Fruit fly (Drosophila melanogaster) whole organism, prepupa: ENCODE measurements around the gene CG4607.

Experiments
- Blimp-1 ChIP-seq: fragments of 200-800 bp; sonication (Bioruptor generic); optimal IDR thresholded peaks from 3 replicates; lab custom pipeline; 2017; ENCODE audit warnings: missing biosample characterization, missing genetic modification characterization, mild to moderate bottlenecking, moderate library complexity, missing genetic modification reagents
- CG10631 ChIP-seq: fragments of 200-800 bp; sonication (Bioruptor generic); optimal IDR thresholded peaks from 2 replicates; lab custom pipeline; 2016; ENCODE audit warnings: missing biosample characterization, missing genetic modification characterization
- CG10669 ChIP-seq: fragments of 200-800 bp; sonication (Bioruptor generic); optimal IDR thresholded peaks from 3 replicates; lab custom pipeline; 2018; ENCODE audit warnings: missing biosample characterization, mild to moderate bottlenecking, missing genetic modification characterization, moderate library complexity
- CG11294 ChIP-seq: fragments of 200-800 bp; sonication (Bioruptor generic); IDR thresholded peaks from 2 replicates; pipeline ENCODE4 v1.3.6; 2022; ENCODE audit warnings: missing biosample characterization, missing genetic modification characterization
- CG11762 ChIP-seq: fragments of 200-800 bp; sonication (Bioruptor generic); optimal IDR thresholded peaks from 3 replicates; lab custom pipeline; 2016; ENCODE audit warnings: missing biosample characterization, missing genetic modification characterization; ENCODE audit not compliant: insufficient read depth
- CG11902 ChIP-seq: fragments of 200-800 bp; sonication (Bioruptor generic); optimal IDR thresholded peaks from 3 replicates; lab custom pipeline; 2016; ENCODE audit warnings: missing biosample characterization, missing genetic modification characterization
- CG15336 ChIP-seq: fragments of 200-800 bp; sonication (Bioruptor generic); IDR thresholded peaks from 2 replicates; pipeline ENCODE4 v1.3.6; 2022; ENCODE audit warnings: missing biosample characterization, missing genetic modification characterization
- CG1621 ChIP-seq: fragments of 200-800 bp; sonication (Bioruptor generic); optimal IDR thresholded peaks from 3 replicates; lab custom pipeline; 2018; ENCODE audit warnings: missing biosample characterization, mild to moderate bottlenecking, missing genetic modification characterization
- CG16779 ChIP-seq: fragments of 200-800 bp; sonication (Bioruptor generic); optimal IDR thresholded peaks from 3 replicates; lab custom pipeline; 2017; ENCODE audit warnings: missing biosample characterization, mild to moderate bottlenecking, missing genetic modification characterization
- CG31627 ChIP-seq: fragments of 200-800 bp; sonication (Bioruptor generic); optimal IDR thresholded peaks from 3 replicates; lab custom pipeline; 2016; ENCODE audit warnings: missing biosample characterization, missing genetic modification characterization
- CG32006 ChIP-seq: fragments of 200-800 bp; sonication (Bioruptor generic); optimal IDR thresholded peaks from 3 replicates; lab custom pipeline; 2017; ENCODE audit warnings: missing biosample characterization, mild to moderate bottlenecking, missing genetic modification characterization
- CG34406 ChIP-seq: fragments of 200-800 bp; sonication (Bioruptor generic); optimal IDR thresholded peaks from 3 replicates; lab custom pipeline; 2016; ENCODE audit warnings: missing biosample characterization, missing genetic modification characterization
- CG3919 ChIP-seq: fragments of 200-800 bp; sonication (Bioruptor generic); optimal IDR thresholded peaks from 3 replicates; lab custom pipeline; 2016; ENCODE audit warnings: missing biosample characterization, missing genetic modification characterization
- CG4318 ChIP-seq: fragments of 200-800 bp; sonication (Bioruptor generic); optimal IDR thresholded peaks from 3 replicates; lab custom pipeline; 2017; ENCODE audit warnings: missing biosample characterization, mild to moderate bottlenecking, missing genetic modification characterization
- CG6163 ChIP-seq: fragments of 200-800 bp; sonication (Bioruptor generic); IDR thresholded peaks from 3 replicates; pipeline ENCODE4 v1.3.6; 2022; ENCODE audit warnings: missing biosample characterization, missing genetic modification characterization
- CG6276 ChIP-seq: fragments of 200-800 bp; sonication (Bioruptor generic); optimal IDR thresholded peaks from 2 replicates; lab custom pipeline; 2017; ENCODE audit warnings: missing biosample characterization, mild to moderate bottlenecking, missing genetic modification characterization
- CG6792 ChIP-seq: fragments of 200-800 bp; sonication (Bioruptor generic); optimal IDR thresholded peaks from 3 replicates; lab custom pipeline; 2016; ENCODE audit warnings: missing biosample characterization, missing genetic modification characterization
- CG6808 ChIP-seq: fragments of 200-800 bp; sonication (Bioruptor generic); optimal IDR thresholded peaks from 3 replicates; lab custom pipeline; 2017; ENCODE audit warnings: missing biosample characterization, missing genetic modification characterization, mild to moderate bottlenecking, moderate library complexity, missing genetic modification reagents
- CG6854 ChIP-seq: fragments of 200-800 bp; sonication (Bioruptor generic); optimal IDR thresholded peaks from 2 replicates; lab custom pipeline; 2017; ENCODE audit warnings: missing biosample characterization, mild to moderate bottlenecking, missing genetic modification characterization
- CG8119 ChIP-seq: fragments of 200-800 bp; sonication (Bioruptor generic); IDR thresholded peaks from 3 replicates; pipeline ENCODE4 v1.3.6; 2022; ENCODE audit warnings: missing biosample characterization, missing genetic modification characterization
- CG8319 ChIP-seq: fragments of 200-800 bp; sonication (Bioruptor generic); optimal IDR thresholded peaks from 3 replicates; lab custom pipeline; 2016; ENCODE audit warnings: missing biosample characterization, missing genetic modification characterization
- CG8632 ChIP-seq: fragments of 200-800 bp; sonication (Bioruptor generic); optimal IDR thresholded peaks from 3 replicates; lab custom pipeline; 2016; ENCODE audit warnings: missing biosample characterization, missing genetic modification characterization
- Eip78C ChIP-seq: fragments of 200-800 bp; sonication (Bioruptor generic); peaks from one replicate; lab custom pipeline; 2016; ENCODE audit warnings: missing biosample characterization, missing genetic modification characterization
- Eip93F ChIP-seq: fragments of 200-800 bp; sonication (Bioruptor generic); optimal IDR thresholded peaks from 2 replicates; lab custom pipeline; 2016; ENCODE audit warnings: missing biosample characterization, mild to moderate bottlenecking, missing genetic modification characterization
- Ets21C ChIP-seq: fragments of 200-800 bp; sonication (Bioruptor generic); optimal IDR thresholded peaks from 3 replicates; lab custom pipeline; 2016; ENCODE audit warnings: missing biosample characterization, missing genetic modification characterization
- Ets96B ChIP-seq: fragments of 200-800 bp; optimal IDR thresholded peaks from 2 replicates; lab custom pipeline; 2019; ENCODE audit warnings: missing biosample characterization, mild to moderate bottlenecking, missing genetic modification characterization, moderate library complexity
- Gug ChIP-seq: fragments of 200-800 bp; sonication (Bioruptor generic); IDR thresholded peaks from 2 replicates; pipeline ENCODE4 v1.3.6; 2022; ENCODE audit warnings: missing biosample characterization, missing genetic modification characterization
- Hr38 ChIP-seq: sonication (Bioruptor generic); optimal IDR thresholded peaks from 2 replicates; lab custom pipeline; 2016; ENCODE audit warnings: missing biosample characterization, missing genetic modification characterization
- Hr39 ChIP-seq: fragments of 200-800 bp; sonication (Bioruptor generic); optimal IDR thresholded peaks from 2 replicates; lab custom pipeline; 2016; ENCODE audit warnings: missing biosample characterization, missing genetic modification characterization
- Hr4 ChIP-seq: fragments of 200-800 bp; sonication (Bioruptor generic); optimal IDR thresholded peaks from 3 replicates; lab custom pipeline; 2016; ENCODE audit warnings: missing biosample characterization, missing genetic modification characterization
- Lpt ChIP-seq: fragments of 200-800 bp; sonication (Bioruptor generic); optimal IDR thresholded peaks from 3 replicates; lab custom pipeline; 2016; ENCODE audit warnings: missing biosample characterization, missing genetic modification characterization
- Met ChIP-seq: fragments of 200-800 bp; sonication (Bioruptor generic); optimal IDR thresholded peaks from 3 replicates; lab custom pipeline; 2016; ENCODE audit warnings: missing biosample characterization, missing genetic modification characterization
- OdsH ChIP-seq: fragments of 200-800 bp; sonication (Bioruptor generic); optimal IDR thresholded peaks from 3 replicates; lab custom pipeline; 2016; ENCODE audit warnings: missing biosample characterization, missing genetic modification characterization
- Sox102F ChIP-seq: fragments of 200-800 bp; sonication (Bioruptor generic); optimal IDR thresholded peaks from 2 replicates; lab custom pipeline; 2016; ENCODE audit warnings: missing biosample characterization, mild to moderate bottlenecking, missing genetic modification characterization
- Sox14 ChIP-seq: fragments of 200-800 bp; sonication (Bioruptor generic); optimal IDR thresholded peaks from 3 replicates; lab custom pipeline; 2016; ENCODE audit warnings: missing biosample characterization, missing genetic modification characterization
- Sox15 ChIP-seq: fragments of 200-800 bp; sonication (Bioruptor generic); optimal IDR thresholded peaks from 3 replicates; lab custom pipeline; 2016; ENCODE audit warnings: missing biosample characterization, missing genetic modification characterization
- acj6 ChIP-seq: fragments of 200-800 bp; sonication (Bioruptor generic); optimal IDR thresholded peaks from 3 replicates; lab custom pipeline; 2016; ENCODE audit warnings: missing biosample characterization, missing genetic modification characterization
- cyc ChIP-seq: fragments of 200-800 bp; sonication (Bioruptor generic); optimal IDR thresholded peaks from 3 replicates; lab custom pipeline; 2016; ENCODE audit warnings: missing biosample characterization, missing genetic modification characterization
- dac ChIP-seq: fragments of 200-800 bp; sonication (Bioruptor generic); optimal IDR thresholded peaks from 2 replicates; lab custom pipeline; 2017; ENCODE audit warnings: missing biosample characterization, mild to moderate bottlenecking, missing genetic modification characterization
- dsx ChIP-seq: fragments of 200-800 bp; optimal IDR thresholded peaks from 3 replicates; lab custom pipeline; 2019; ENCODE audit warnings: missing biosample characterization, mild to moderate bottlenecking, missing genetic modification characterization, moderate library complexity; ENCODE audit not compliant: poor library complexity, severe bottlenecking
- eg ChIP-seq: fragments of 200-800 bp; sonication (Bioruptor generic); IDR thresholded peaks from 3 replicates; pipeline ENCODE4 v1.3.6; 2022; ENCODE audit warnings: missing biosample characterization, missing genetic modification characterization
- esn ChIP-seq: fragments of 200-800 bp; sonication (Bioruptor generic); optimal IDR thresholded peaks from 2 replicates; lab custom pipeline; 2016; ENCODE audit warnings: missing biosample characterization, mild to moderate bottlenecking, missing genetic modification characterization, moderate library complexity
- fd59A ChIP-seq: fragments of 200-800 bp; sonication (Bioruptor generic); optimal IDR thresholded peaks from 2 replicates; lab custom pipeline; 2017; ENCODE audit warnings: missing biosample characterization, mild to moderate bottlenecking, missing genetic modification characterization, missing genetic modification reagents
- fd85E ChIP-seq: fragments of 200-800 bp; sonication (Bioruptor generic); optimal IDR thresholded peaks from 3 replicates; lab custom pipeline; 2016; ENCODE audit warnings: missing biosample characterization, missing genetic modification characterization
- fkh ChIP-seq: fragments of 200-800 bp; sonication (Bioruptor generic); optimal IDR thresholded peaks from 3 replicates; lab custom pipeline; 2017; ENCODE audit warnings: missing biosample characterization, mild to moderate bottlenecking, missing genetic modification characterization, moderate library complexity
- lz ChIP-seq: fragments of 200-800 bp; sonication (Bioruptor generic); optimal IDR thresholded peaks from 3 replicates; lab custom pipeline; 2016; ENCODE audit warnings: missing biosample characterization, missing genetic modification characterization
- net ChIP-seq: fragments of 200-800 bp; sonication (Bioruptor generic); optimal IDR thresholded peaks from 3 replicates; lab custom pipeline; 2016; ENCODE audit warnings: missing biosample characterization, missing genetic modification characterization
- pdm3 ChIP-seq: fragments of 200-800 bp; sonication (Bioruptor generic); optimal IDR thresholded peaks from 3 replicates; lab custom pipeline; 2016; ENCODE audit warnings: missing biosample characterization, missing genetic modification characterization
- salr ChIP-seq, 2 experiments: fragments of 200-800 bp; sonication (Bioruptor generic); optimal IDR thresholded peaks; 3 replicates each; lab custom pipeline; 2016 to 2018; ENCODE audit warnings: missing biosample characterization in 2 of 2, missing genetic modification characterization in 2 of 2, mild to moderate bottlenecking in 1 of 2
- spab ChIP-seq: fragments of 200-800 bp; sonication (Bioruptor generic); optimal IDR thresholded peaks from 2 replicates; lab custom pipeline; 2017; ENCODE audit warnings: missing biosample characterization, mild to moderate bottlenecking, missing genetic modification characterization, missing genetic modification reagents
- ss ChIP-seq, 2 experiments: fragments of 200-800 bp; sonication (Bioruptor generic); optimal IDR thresholded peaks; 2 replicates in 1 of 2; 3 replicates in 1 of 2; lab custom pipeline; 2017 to 2018; ENCODE audit warnings: mild to moderate bottlenecking in 2 of 2, missing biosample characterization in 2 of 2, missing genetic modification characterization in 2 of 2, moderate library complexity in 1 of 2
- svp ChIP-seq: fragments of 200-800 bp; sonication (Bioruptor generic); peaks from one replicate; lab custom pipeline; 2016; ENCODE audit warnings: missing biosample characterization, missing genetic modification characterization
- vri ChIP-seq: fragments of 200-800 bp; sonication (Bioruptor generic); optimal IDR thresholded peaks from 3 replicates; lab custom pipeline; 2016; ENCODE audit warnings: missing biosample characterization, mild to moderate bottlenecking, missing genetic modification characterization

CG4607 gene

dm6 chrX:7100689-7101088 is 31.5 kb downstream of the CG4607 start:
- TF ChIP-seq CG3919 (GFP tag; lab: Kevin White, UChicago) (no peak), eg (GFP tag; lab: Robert Waterston, UW) (no peak), Lpt (no peak), CG4318 (GFP tag; lab: Kevin White, UChicago) (no peak), CG11762 (GFP tag; lab: Kevin White, UChicago) (no peak), CG11902 (GFP tag; lab: Kevin White, UChicago) (no peak), CG10631 (no peak), Blimp-1 (no peak), Ets96B (tag; lab: Kevin White, UChicago) (no peak), ss (GFP tag; optimal IDR thresholded peaks at IDR 0.05; lab: Kevin White, UChicago) (peak; percentile 78 to 84), CG16779 (no peak), CG6808 (GFP tag; lab: Kevin White, UChicago) (peak; percentile 59), fd85E (GFP tag; lab: Kevin White, UChicago) (no peak), Eip93F (GFP tag; lab: Kevin White, UChicago) (no peak), Met (no peak), acj6 (no peak), CG32006 (GFP tag; lab: Kevin White, UChicago) (no peak), CG11294 (GFP tag; lab: Robert Waterston, UW) (no peak), CG1621 (tag; lab: Kevin White, UChicago) (no peak), cyc (GFP tag; lab: Kevin White, UChicago) (no peak), CG6276 (GFP tag; lab: Kevin White, UChicago) (peak; percentile 16), Ets21C (GFP tag; lab: Kevin White, UChicago) (no peak), CG8632 (GFP tag; lab: Kevin White, UChicago) (no peak), CG6854 (GFP tag; lab: Kevin White, UChicago) (no peak), CG8319 (no peak), net (GFP tag; lab: Kevin White, UChicago) (no peak), CG6792 (GFP tag; lab: Kevin White, UChicago) (no peak), vri (GFP tag; lab: Kevin White, UChicago) (no peak), Sox102F (GFP tag; lab: Kevin White, UChicago) (no peak), fkh (GFP tag; lab: Kevin White, UChicago) (no peak), pdm3 (GFP tag; lab: Kevin White, UChicago) (no peak), svp (GFP tag; lab: Kevin White, UChicago) (peak; percentile 48), lz (no peak), CG10669 (GFP tag; lab: Kevin White, UChicago) (no peak), CG6163 (GFP tag; lab: Robert Waterston, UW) (0 out of 3 replicates have a peak, but pooled peaks have one; percentile 15), dac (GFP tag; lab: Kevin White, UChicago) (no peak), CG34406 (no peak), Eip78C (GFP tag; lab: Kevin White, UChicago) (peak; percentile 55), CG8119 (GFP tag; lab: Robert Waterston, UW) (peak; percentile 17; the same call in 1 of the 3 replicates), esn (no peak), fd59A (GFP tag; lab: Kevin White, UChicago) (no peak), Hr39 (GFP tag; lab: Kevin White, UChicago) (no peak), Sox14 (GFP tag; lab: Kevin White, UChicago) (no peak), Hr4 (GFP tag; lab: Kevin White, UChicago) (no peak), salr (GFP tag; optimal IDR thresholded peaks at IDR 0.05; lab: Kevin White, UChicago) (no peak), dsx (GFP tag; lab: Kevin White, UChicago) (no peak), CG31627 (GFP tag; lab: Kevin White, UChicago) (no peak), OdsH (GFP tag; lab: Kevin White, UChicago) (no peak), CG15336 (GFP tag; lab: Robert Waterston, UW) (no peak), spab (GFP tag; lab: Kevin White, UChicago) (no peak), Gug (GFP tag; lab: Robert Waterston, UW) (no peak), Sox15 (GFP tag; lab: Kevin White, UChicago) (no peak), Hr38 (GFP tag; lab: Kevin White, UChicago) (no peak)
